Worm (Caenorhabditis elegans): ENCODE results near the gene K11H3.3.

DNA sequence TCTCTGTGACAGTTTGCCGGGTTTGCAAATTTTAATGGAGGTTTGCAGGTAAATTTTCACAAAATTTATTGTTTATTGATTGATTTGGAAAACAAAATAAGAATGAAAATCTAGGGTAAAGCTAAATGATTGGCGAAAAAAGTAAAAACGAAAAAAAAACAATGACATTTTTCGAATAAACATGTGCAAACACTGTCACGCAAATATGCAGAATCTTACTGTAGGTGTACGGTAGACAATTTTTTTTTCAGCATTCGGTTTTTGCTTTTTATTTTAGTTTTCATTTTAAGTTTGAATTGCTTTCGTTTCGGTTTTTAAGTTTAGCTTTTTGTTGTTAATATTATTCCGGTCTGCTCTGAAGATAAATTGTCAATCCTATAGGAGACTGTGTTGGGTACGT is 33.8 kb upstream of the K11H3.3 start:
- TF ChIP-seq skn-1 (tag; optimal IDR thresholded peaks at IDR 0.05) (no peak), ama-1 (optimal IDR thresholded peaks at IDR 0.05) (no peak), nhr-11 (tag; optimal IDR thresholded peaks at IDR 0.05) (no peak), lsy-2 (tag; optimal IDR thresholded peaks at IDR 0.05) (peak in 1 of 2 experiments; percentile 70), F13H6.1 (tag; optimal IDR thresholded peaks at IDR 0.05) (no peak)
